Fruit fly (Drosophila melanogaster) whole organism, embryonic: ENCODE measurements around the gene CG4462.

Source experiments
- Ada2b ChIP-seq: fragments of 200-800 bp; sonication (Bioruptor generic); IDR thresholded peaks from 2 replicates; pipeline ENCODE4 v1.3.6; 2022; ENCODE audit warnings: missing biosample characterization, missing genetic modification characterization
- Antp ChIP-seq: fragments of 200-800 bp; sonication (Bioruptor generic); optimal IDR thresholded peaks from 3 replicates; lab custom pipeline; 2016; ENCODE audit warnings: missing biosample characterization, missing genetic modification characterization
- B-H2 ChIP-seq: fragments of 200-800 bp; sonication (Bioruptor generic); optimal IDR thresholded peaks from 2 replicates; lab custom pipeline; 2018; ENCODE audit warnings: missing biosample characterization, mild to moderate bottlenecking, missing genetic modification characterization
- CG10431 ChIP-seq: fragments of 200-800 bp; sonication (Bioruptor generic); optimal IDR thresholded peaks from 3 replicates; lab custom pipeline; 2018; ENCODE audit warnings: missing biosample characterization, mild to moderate bottlenecking, missing genetic modification characterization
- CG12071 ChIP-seq: fragments of 200-800 bp; sonication (Bioruptor generic); optimal IDR thresholded peaks from 3 replicates; lab custom pipeline; 2018; ENCODE audit warnings: missing biosample characterization, mild to moderate bottlenecking, missing genetic modification characterization
- CG1233 ChIP-seq: fragments of 200-800 bp; sonication (Bioruptor generic); optimal IDR thresholded peaks from 4 replicates; lab custom pipeline; 2018; ENCODE audit warnings: missing biosample characterization, mild to moderate bottlenecking, missing genetic modification characterization
- CG16779 ChIP-seq: fragments of 200-800 bp; sonication (Bioruptor generic); IDR thresholded peaks from 2 replicates; pipeline ENCODE4 v1.3.6; 2022; ENCODE audit warnings: missing biosample characterization, missing genetic modification characterization
- CG17186 ChIP-seq: fragments of 200-800 bp; sonication (Bioruptor generic); optimal IDR thresholded peaks from 3 replicates; lab custom pipeline; 2017; ENCODE audit warnings: missing biosample characterization, missing genetic modification reagents, missing genetic modification characterization
- CG2120 ChIP-seq: fragments of 200-800 bp; sonication (Bioruptor generic); optimal IDR thresholded peaks from 3 replicates; lab custom pipeline; 2016; ENCODE audit warnings: missing biosample characterization, missing genetic modification characterization
- CG32772 ChIP-seq: fragments of 200-800 bp; sonication (Bioruptor generic); IDR thresholded peaks from 2 replicates; pipeline ENCODE4 v1.3.6; 2022; ENCODE audit warnings: missing biosample characterization, missing genetic modification characterization
- CG33213 ChIP-seq: fragments of 200-800 bp; sonication (Bioruptor generic); optimal IDR thresholded peaks from 3 replicates; lab custom pipeline; 2016; ENCODE audit warnings: missing biosample characterization, missing genetic modification characterization
- CG33557 ChIP-seq: fragments of 200-800 bp; sonication (Bioruptor generic); optimal IDR thresholded peaks from 2 replicates; lab custom pipeline; 2019; ENCODE audit warnings: missing biosample characterization, mild to moderate bottlenecking, missing genetic modification characterization, moderate library complexity
- CG34422 ChIP-seq: fragments of 200-800 bp; sonication (Bioruptor generic); IDR thresholded peaks from 3 replicates; pipeline ENCODE4 v1.3.6; 2022; ENCODE audit warnings: missing biosample characterization, missing genetic modification characterization
- CG8478 ChIP-seq: fragments of >200 bp; optimal IDR thresholded peaks from 2 replicates; lab custom pipeline; 2018
- CG8765 ChIP-seq: fragments of 200-800 bp; sonication (Bioruptor generic); IDR thresholded peaks from 2 replicates; pipeline ENCODE4 v1.3.6; 2022; ENCODE audit warnings: missing biosample characterization, missing genetic modification characterization
- CG8924 ChIP-seq: fragments of 200-800 bp; optimal IDR thresholded peaks from 3 replicates; lab custom pipeline; 2019; ENCODE audit warnings: missing biosample characterization, mild to moderate bottlenecking, missing genetic modification characterization, moderate library complexity
- D19A ChIP-seq: fragments of 200-800 bp; optimal IDR thresholded peaks from 3 replicates; lab custom pipeline; 2019; ENCODE audit warnings: missing biosample characterization, mild to moderate bottlenecking, missing genetic modification characterization, moderate library complexity
- Deaf1 ChIP-seq: fragments of 200-800 bp; optimal IDR thresholded peaks from 3 replicates; lab custom pipeline; 2019; ENCODE audit warnings: missing biosample characterization, mild to moderate bottlenecking, missing genetic modification characterization, moderate library complexity
- Dfd ChIP-seq, 2 experiments: fragments of >200 bp; optimal IDR thresholded peaks; 2 replicates each; lab custom pipeline; 2017; ENCODE audit warnings: missing biosample characterization in 2 of 2, missing genetic modification characterization in 2 of 2
- Doc3 ChIP-seq: fragments of 200-800 bp; sonication (Bioruptor generic); IDR thresholded peaks from 3 replicates; pipeline ENCODE4 v1.3.6; 2022; ENCODE audit warnings: missing biosample characterization, missing genetic modification characterization; ENCODE audit not compliant: partially characterized antibody
- Dref ChIP-seq: fragments of 200-800 bp; sonication (Bioruptor generic); IDR thresholded peaks from 2 replicates; pipeline ENCODE4 v1.3.6; 2022; ENCODE audit warnings: missing biosample characterization, missing genetic modification characterization
- Drgx ChIP-seq: fragments of 200-800 bp; sonication (Bioruptor generic); IDR thresholded peaks from 2 replicates; pipeline ENCODE4 v1.3.6; 2022; ENCODE audit warnings: missing biosample characterization, missing genetic modification characterization
- Eip74EF ChIP-seq, 2 experiments: fragments of 200-800 bp in 1 of 2; fragments of >200 bp in 1 of 2; sonication (Bioruptor generic) in 1 of 2; optimal IDR thresholded peaks; 2 replicates each; lab custom pipeline; 2017 to 2019; ENCODE audit warnings: missing biosample characterization in 2 of 2, missing genetic modification characterization in 2 of 2, mild to moderate bottlenecking in 1 of 2, moderate library complexity in 1 of 2
- Fer2 ChIP-seq: fragments of 200-800 bp; sonication (Bioruptor generic); optimal IDR thresholded peaks from 2 replicates; lab custom pipeline; 2018; ENCODE audit warnings: missing biosample characterization, mild to moderate bottlenecking, missing genetic modification characterization, moderate library complexity
- Fer3 ChIP-seq: fragments of 200-800 bp; sonication (Bioruptor generic); optimal IDR thresholded peaks from 2 replicates; lab custom pipeline; 2018; ENCODE audit warnings: missing biosample characterization, mild to moderate bottlenecking, missing genetic modification characterization, moderate library complexity
- Gug ChIP-seq: fragments of 200-800 bp; sonication (Bioruptor generic); IDR thresholded peaks from 4 replicates; pipeline ENCODE4 v1.3.6; 2022; ENCODE audit warnings: missing biosample characterization, missing genetic modification characterization
- HLH54F ChIP-seq: fragments of 200-800 bp; sonication (Bioruptor generic); optimal IDR thresholded peaks from 3 replicates; lab custom pipeline; 2016; ENCODE audit warnings: missing biosample characterization, missing genetic modification characterization
- MTF-1 ChIP-seq: fragments of 200-800 bp; sonication (Bioruptor generic); optimal IDR thresholded peaks from 2 replicates; lab custom pipeline; 2018; ENCODE audit warnings: missing biosample characterization, mild to moderate bottlenecking, missing genetic modification characterization, borderline replicate concordance
- Nf-YA ChIP-seq: fragments of 200-800 bp; sonication (Bioruptor generic); IDR thresholded peaks from 2 replicates; pipeline ENCODE4 v1.3.6; 2022; ENCODE audit warnings: missing biosample characterization, missing genetic modification characterization
- ato ChIP-seq: fragments of 200-800 bp; sonication (Bioruptor generic); IDR thresholded peaks from 2 replicates; pipeline ENCODE4 v1.3.6; 2022; ENCODE audit warnings: missing biosample characterization, missing genetic modification characterization; ENCODE audit not compliant: partially characterized antibody
- az2 ChIP-seq: fragments of 200-800 bp; sonication (Bioruptor generic); optimal IDR thresholded peaks from 3 replicates; lab custom pipeline; 2016; ENCODE audit warnings: missing biosample characterization, missing genetic modification characterization
- bab2 ChIP-seq: fragments of 200-800 bp; sonication (Bioruptor generic); optimal IDR thresholded peaks from 2 replicates; lab custom pipeline; 2016; ENCODE audit warnings: missing biosample characterization, missing genetic modification characterization
- bigmax ChIP-seq: fragments of 200-800 bp; sonication (Bioruptor generic); optimal IDR thresholded peaks from 2 replicates; lab custom pipeline; 2018; ENCODE audit warnings: missing biosample characterization, mild to moderate bottlenecking, missing genetic modification characterization
- cg ChIP-seq: fragments of 200-800 bp; sonication (Bioruptor generic); optimal IDR thresholded peaks from 3 replicates; lab custom pipeline; 2019; ENCODE audit warnings: missing biosample characterization, mild to moderate bottlenecking, missing genetic modification characterization, moderate library complexity
- danr ChIP-seq: fragments of 200-800 bp; sonication (Bioruptor generic); IDR thresholded peaks from 2 replicates; pipeline ENCODE4 v1.3.6; 2022; ENCODE audit warnings: missing biosample characterization, missing genetic modification characterization
- fru ChIP-seq: fragments of >200 bp; optimal IDR thresholded peaks from 2 replicates; lab custom pipeline; 2017
- gcm2 ChIP-seq: fragments of 200-800 bp; sonication (Bioruptor generic); optimal IDR thresholded peaks from 2 replicates; lab custom pipeline; 2016; ENCODE audit warnings: missing biosample characterization, missing genetic modification characterization
- hbn ChIP-seq: fragments of 200-800 bp; sonication (Bioruptor generic); IDR thresholded peaks from 2 replicates; pipeline ENCODE4 v1.3.6; 2022; ENCODE audit warnings: missing biosample characterization, missing genetic modification characterization; ENCODE audit not compliant: partially characterized antibody
- insv ChIP-seq, 2 experiments: fragments of 200-800 bp; sonication (Bioruptor generic); optimal IDR thresholded peaks; 3 replicates each; lab custom pipeline; 2016 to 2018; ENCODE audit warnings: missing biosample characterization in 2 of 2, missing genetic modification characterization in 2 of 2
- jigr1 ChIP-seq: fragments of 200-800 bp; sonication (Bioruptor generic); IDR thresholded peaks from 3 replicates; pipeline ENCODE4 v1.3.6; 2022; ENCODE audit warnings: missing biosample characterization, missing genetic modification characterization
- kni ChIP-seq: fragments of 200-800 bp; sonication (Bioruptor generic); optimal IDR thresholded peaks from 3 replicates; lab custom pipeline; 2017; ENCODE audit warnings: mild to moderate bottlenecking, missing biosample characterization, missing genetic modification reagents, missing genetic modification characterization
- mld ChIP-seq: fragments of 200-800 bp; sonication (Bioruptor generic); IDR thresholded peaks from 3 replicates; pipeline ENCODE4 v1.3.6; 2022; ENCODE audit warnings: missing biosample characterization, missing genetic modification characterization; ENCODE audit not compliant: partially characterized antibody
- row ChIP-seq: fragments of 200-800 bp; sonication (Bioruptor generic); IDR thresholded peaks from 3 replicates; pipeline ENCODE4 v1.3.6; 2022; ENCODE audit warnings: missing biosample characterization, missing genetic modification characterization
- ssp ChIP-seq: fragments of 200-800 bp; sonication (Bioruptor generic); IDR thresholded peaks from 2 replicates; pipeline ENCODE4 v1.3.6; 2022; ENCODE audit warnings: missing biosample characterization, missing genetic modification characterization
- toy ChIP-seq: fragments of 200-800 bp; sonication (Bioruptor generic); IDR thresholded peaks from 2 replicates; pipeline ENCODE4 v1.3.6; 2022; ENCODE audit warnings: missing biosample characterization, missing genetic modification characterization
- tx ChIP-seq: fragments of 200-800 bp; sonication (Bioruptor generic); optimal IDR thresholded peaks from 2 replicates; lab custom pipeline; 2016; ENCODE audit warnings: missing biosample characterization, missing genetic modification characterization
- unc-4 ChIP-seq: fragments of 200-800 bp; sonication (Bioruptor generic); IDR thresholded peaks from 2 replicates; pipeline ENCODE4 v1.3.6; 2022; ENCODE audit warnings: missing biosample characterization, missing genetic modification characterization; ENCODE audit not compliant: partially characterized antibody
- unpg ChIP-seq: fragments of 200-800 bp; sonication (Bioruptor generic); optimal IDR thresholded peaks from 3 replicates; lab custom pipeline; 2018; ENCODE audit warnings: missing biosample characterization, mild to moderate bottlenecking, missing genetic modification characterization, moderate library complexity
- vvl ChIP-seq: fragments of 200-800 bp; sonication (Bioruptor generic); IDR thresholded peaks from 2 replicates; pipeline ENCODE4 v1.3.6; 2022; ENCODE audit warnings: missing biosample characterization, missing genetic modification characterization
- wor ChIP-seq: fragments of 200-800 bp; sonication (Bioruptor generic); IDR thresholded peaks from 2 replicates; pipeline ENCODE4 v1.3.6; 2022; ENCODE audit warnings: missing biosample characterization, missing genetic modification characterization
- zen2 ChIP-seq: fragments of 200-800 bp; sonication (Bioruptor generic); IDR thresholded peaks from 3 replicates; pipeline ENCODE4 v1.3.6; 2022; ENCODE audit warnings: missing biosample characterization, missing genetic modification characterization; ENCODE audit not compliant: partially characterized antibody

The CG4462 gene

DNA sequence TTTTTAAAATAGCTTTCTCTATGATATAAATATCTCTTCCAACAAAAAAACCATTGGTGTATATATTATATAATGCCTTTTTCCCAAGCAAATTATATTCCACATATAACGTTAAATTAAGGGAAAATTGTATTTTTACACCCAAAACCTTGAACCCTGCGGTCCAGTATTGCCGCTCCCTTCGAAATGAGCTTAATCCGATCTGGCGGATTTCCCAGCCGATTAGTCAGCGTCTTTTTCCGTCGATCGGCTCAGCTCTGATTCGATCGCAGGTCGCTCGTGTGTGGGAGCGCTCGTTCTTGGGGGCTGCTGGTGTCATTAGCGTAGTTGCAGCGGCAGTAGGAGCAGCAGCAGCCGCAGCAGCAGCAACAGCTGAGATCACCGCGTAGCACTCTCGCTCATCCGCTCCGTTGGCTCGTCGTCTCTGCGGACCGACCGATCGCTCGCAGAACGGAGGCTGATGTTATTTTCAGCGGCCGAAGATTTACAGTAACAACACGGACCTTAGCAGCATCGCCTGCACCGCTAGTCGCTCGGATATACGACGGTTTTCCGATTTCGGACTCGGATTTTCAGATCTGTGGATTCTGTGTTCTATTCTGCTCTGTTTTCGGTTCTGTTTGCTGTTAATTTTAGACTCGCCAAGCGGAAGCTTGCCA, 34.7 kb downstream of the CG4462 start, which contains the start of gene CG4733 (continued):
- no peak for TF ChIP-seq Fer3 (tag; lab: Kevin White, UChicago)
- TF ChIP-seq CG33213 (GFP tag; lab: Kevin White, UChicago) = no peak
- TF ChIP-seq mld = no peak
- no peak for TF ChIP-seq CG16779 (GFP tag; lab: Robert Waterston, UW)
- no peak for TF ChIP-seq CG10431 (GFP tag; lab: Kevin White, UChicago)
- no peak for TF ChIP-seq gcm2
- no peak for TF ChIP-seq toy (GFP tag; lab: Robert Waterston, UW)
- TF ChIP-seq CG32772 (GFP tag; lab: Robert Waterston, UW) = no peak
- TF ChIP-seq D19A (tag; lab: Kevin White, UChicago) = no peak
- TF ChIP-seq CG34422 = no peak
- no peak for TF ChIP-seq hbn (GFP tag; lab: Robert Waterston, UW)
- TF ChIP-seq wor (GFP tag; lab: Robert Waterston, UW) = no peak
- TF ChIP-seq Nf-YA = no peak
- TF ChIP-seq CG2120 (GFP tag; lab: Kevin White, UChicago) = peak; percentile 32
- TF ChIP-seq Doc3 (GFP tag; lab: Robert Waterston, UW) = no peak
- TF ChIP-seq Eip74EF (GFP tag; optimal IDR thresholded peaks at IDR 0.05; lab: Kevin White, UChicago) = no peak
- TF ChIP-seq CG33557 (GFP tag; lab: Kevin White, UChicago) = no peak
- TF ChIP-seq MTF-1 = no peak
- TF ChIP-seq Fer2 (tag; lab: Kevin White, UChicago) = no peak
- no peak for TF ChIP-seq unpg (GFP tag; lab: Kevin White, UChicago)
- TF ChIP-seq tx (GFP tag; lab: Kevin White, UChicago) = no peak
- TF ChIP-seq CG17186 (GFP tag; lab: Kevin White, UChicago) = no peak
- no peak for TF ChIP-seq unc-4 (GFP tag; lab: Robert Waterston, UW)
- TF ChIP-seq Antp (GFP tag; lab: Kevin White, UChicago) = no peak
- no peak for TF ChIP-seq B-H2 (GFP tag; lab: Kevin White, UChicago)
- no peak for TF ChIP-seq bab2 (GFP tag; lab: Kevin White, UChicago)
- no peak for TF ChIP-seq kni
- TF ChIP-seq CG1233 = no peak
- peak; percentile 57; the same call in 2 of the 3 replicates for TF ChIP-seq zen2 (GFP tag; lab: Robert Waterston, UW)
- TF ChIP-seq bigmax (GFP tag; lab: Kevin White, UChicago) = no peak
- no peak for TF ChIP-seq CG8924
- no peak for TF ChIP-seq ssp (GFP tag; lab: Robert Waterston, UW)
- TF ChIP-seq HLH54F (GFP tag; lab: Kevin White, UChicago) = no peak
- no peak for TF ChIP-seq vvl
- TF ChIP-seq Gug = no peak
- TF ChIP-seq fru (lab: Kevin White, UChicago) = no peak
- no peak for TF ChIP-seq cg
- TF ChIP-seq Deaf1 = peak; percentile 91
- no peak for TF ChIP-seq Ada2b (GFP tag; lab: Robert Waterston, UW)
- 0 out of 2 replicates have a peak, but pooled peaks have one; percentile 7 for TF ChIP-seq ato (GFP tag; lab: Robert Waterston, UW)
- no peak for TF ChIP-seq danr (GFP tag; lab: Robert Waterston, UW)
- peak; percentile 21 for TF ChIP-seq az2 (GFP tag; lab: Kevin White, UChicago)
- peak; percentile 49 for TF ChIP-seq Drgx (GFP tag; lab: Robert Waterston, UW)
- no peak for TF ChIP-seq CG8478 (lab: Kevin White, UChicago)
- TF ChIP-seq CG12071 (GFP tag; lab: Kevin White, UChicago) = no peak
- TF ChIP-seq row (GFP tag; lab: Robert Waterston, UW) = peak; percentile 91
- TF ChIP-seq CG8765 (GFP tag; lab: Robert Waterston, UW) = no peak
- no peak for TF ChIP-seq insv (GFP tag; optimal IDR thresholded peaks at IDR 0.05; lab: Kevin White, UChicago)
- TF ChIP-seq jigr1 (GFP tag; lab: Robert Waterston, UW) = no peak
- no peak for TF ChIP-seq Dfd (GFP tag; optimal IDR thresholded peaks at IDR 0.05; lab: Kevin White, UChicago)
- no peak for TF ChIP-seq Dref (GFP tag; lab: Robert Waterston, UW)
